Worm (Caenorhabditis elegans) whole organism, dauer: ENCODE data around the gene flp-15.

ENCODE experiments used
- unc-62 ChIP-seq: sonication (generic microtip); optimal IDR thresholded peaks from 2 replicates; lab custom pipeline; 2017; ENCODE audit warnings: missing biosample characterization, missing genetic modification reagents, missing genetic modification characterization

flp-15 gene

DNA sequence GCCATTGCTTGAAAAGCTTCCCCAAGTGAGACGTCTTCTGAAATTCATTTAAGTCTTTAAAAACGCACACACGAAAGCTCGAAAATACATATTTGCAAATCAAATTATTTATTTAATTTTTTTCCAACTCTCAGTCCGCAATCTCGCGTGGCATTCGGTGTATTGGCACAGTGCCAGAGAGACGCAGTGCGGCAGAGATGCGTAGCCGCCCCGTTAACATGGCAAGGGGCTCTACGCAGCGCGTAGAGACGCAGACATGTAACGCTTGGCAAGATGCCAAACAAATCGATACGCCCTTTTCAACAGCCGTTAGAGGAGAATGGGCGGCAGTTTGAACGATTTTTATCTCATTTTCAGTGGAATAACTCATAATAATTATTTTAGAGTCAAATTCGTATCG lies 24.1 kb downstream of the flp-15 start, which contains the start of the genes drr-2 and set-16:
TSS of gene drr-2 (minus strand) at position 37 of the 400 bp plus-strand sequence.
TSS of gene set-16 (plus strand) at position 383 of the 400 bp plus-strand sequence.
- peak; percentile 42 for TF ChIP-seq unc-62 (GFP tag; lab: Kevin White, UChicago)

DNA sequence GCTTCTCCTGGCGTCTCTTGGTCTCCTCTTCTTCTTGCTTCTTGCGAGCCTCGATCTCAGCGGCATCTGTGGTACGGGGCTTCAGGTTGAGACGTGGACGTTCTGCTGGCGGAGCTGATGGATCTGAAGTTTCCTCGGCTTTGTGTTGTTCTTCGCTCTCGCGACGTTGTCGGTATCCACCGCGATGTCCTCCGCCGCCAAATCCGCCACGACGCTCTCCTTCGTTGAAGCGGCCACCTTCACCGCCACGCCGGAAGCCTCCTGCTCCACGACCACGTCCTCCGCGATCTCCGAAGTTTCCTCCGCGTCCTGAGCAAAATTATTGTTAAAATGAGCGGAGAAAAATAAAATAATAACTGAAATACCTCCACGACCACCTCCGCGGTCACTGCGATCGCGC lies 24.9 kb downstream of the flp-15 start:
- TF ChIP-seq unc-62 (GFP tag; lab: Kevin White, UChicago) = no peak

DNA sequence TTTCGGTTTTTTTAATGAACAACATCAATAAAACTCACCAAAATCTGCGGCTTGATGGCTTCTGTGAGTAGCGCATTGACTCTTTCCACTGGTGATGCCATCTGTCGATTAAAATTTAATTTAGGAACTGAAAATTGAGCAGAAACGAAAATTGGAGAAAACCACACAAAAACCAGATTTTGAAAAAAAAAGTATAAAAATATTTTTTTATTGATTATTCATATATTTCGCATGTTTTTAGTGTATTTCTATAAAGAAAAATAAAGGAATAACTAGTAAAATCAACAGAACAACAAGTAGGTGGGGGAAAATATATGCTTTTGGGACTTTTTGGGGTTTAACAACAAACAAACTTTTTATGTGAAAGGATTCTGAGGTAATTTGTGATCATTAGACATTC lies 25.4 kb downstream of the flp-15 start, which contains the start of gene T12D8.10:
TSS of gene T12D8.10 (minus strand) at position 101 of the 400 bp plus-strand sequence.
- TF ChIP-seq unc-62 (GFP tag; lab: Kevin White, UChicago) = no peak

DNA sequence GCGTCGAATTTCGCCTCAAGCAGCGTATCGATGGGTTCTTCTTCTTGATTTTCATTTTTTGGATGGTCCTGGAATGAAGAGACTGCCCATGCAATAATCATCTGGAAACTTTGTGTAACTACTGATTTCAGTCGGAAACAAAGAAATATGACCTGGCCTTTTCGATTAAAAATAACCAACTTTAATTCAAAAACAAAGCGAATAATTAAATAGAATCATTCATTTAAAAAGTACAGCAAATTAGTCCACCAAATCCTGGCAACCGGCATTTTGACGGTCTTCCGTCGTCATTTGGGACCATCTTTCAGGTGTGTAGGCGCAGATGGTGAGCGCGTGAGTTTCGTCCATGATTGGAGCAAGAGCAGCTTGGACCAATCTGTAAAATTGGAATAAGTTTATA lies 26.1 kb downstream of the flp-15 start, which contains the start of gene acbp-5:
TSS of gene acbp-5 (minus strand) at position 101 of the 400 bp plus-strand sequence.
- TF ChIP-seq unc-62 (GFP tag; lab: Kevin White, UChicago) = no peak

DNA sequence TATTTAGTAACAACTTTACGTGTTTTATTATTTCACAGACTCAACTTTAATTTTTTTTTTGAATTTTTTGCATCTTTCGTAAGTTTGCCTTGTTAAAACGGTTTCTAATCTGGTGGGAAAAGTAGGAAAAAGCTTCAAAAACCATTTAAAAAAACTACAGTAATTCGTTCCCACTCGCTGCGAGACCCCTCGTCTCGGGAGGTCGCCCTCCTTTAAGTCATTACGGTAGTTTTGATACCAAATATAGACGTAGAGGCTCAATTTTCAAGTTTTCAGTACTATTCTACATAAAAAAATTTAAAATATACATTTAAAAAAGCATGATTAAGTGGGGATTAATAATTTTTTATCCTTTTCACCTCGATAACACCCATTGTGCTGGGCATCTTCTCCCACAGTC lies 26.8 kb downstream of the flp-15 start:
- TF ChIP-seq unc-62 (GFP tag; lab: Kevin White, UChicago) = no peak

DNA sequence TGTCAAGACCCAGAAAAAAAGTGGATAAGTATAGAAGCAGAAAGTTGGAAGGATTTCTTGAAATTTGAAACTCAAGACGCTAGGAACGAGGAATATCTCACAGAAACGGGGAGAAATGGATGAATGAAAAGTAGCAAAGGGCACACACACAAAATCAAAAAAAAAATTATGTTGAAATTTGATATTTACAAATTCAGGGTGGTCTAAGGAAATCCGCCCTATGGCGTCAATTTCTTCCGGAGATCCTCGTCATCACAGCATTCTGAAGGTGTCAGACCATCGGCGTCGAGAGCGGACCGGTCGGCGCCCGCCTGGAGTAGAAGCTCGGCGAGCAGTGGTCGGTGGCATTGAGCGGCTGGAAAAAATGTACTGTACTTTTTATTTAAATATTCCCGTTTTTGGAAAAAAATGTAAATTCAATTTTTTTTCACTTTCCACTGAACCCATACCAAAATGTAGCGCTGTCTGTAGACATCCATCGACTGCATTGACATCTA lies 27.6 kb downstream of the flp-15 start:
- TF ChIP-seq unc-62 (GFP tag; lab: Kevin White, UChicago) = no peak

DNA sequence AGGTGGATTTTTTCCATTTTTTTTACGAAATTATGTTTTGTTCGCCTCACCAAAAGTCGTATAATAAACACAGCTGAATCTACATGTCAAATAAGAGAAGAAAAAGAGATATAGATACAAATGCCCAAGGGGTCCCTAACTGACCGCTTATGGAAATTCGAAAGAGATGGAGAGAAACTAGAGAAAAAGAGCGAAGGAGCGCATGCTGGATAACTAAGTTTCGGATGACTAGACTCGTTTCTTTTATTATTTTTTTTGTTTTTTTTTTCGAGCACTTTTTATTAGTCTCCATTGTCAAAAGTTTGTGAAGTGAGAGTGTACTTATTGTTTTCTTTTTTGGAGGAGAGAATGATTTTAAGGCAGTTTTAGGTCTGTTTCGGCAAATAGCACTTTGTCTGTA lies 30.0 kb downstream of the flp-15 start:
- no peak for TF ChIP-seq unc-62 (GFP tag; lab: Kevin White, UChicago)

DNA sequence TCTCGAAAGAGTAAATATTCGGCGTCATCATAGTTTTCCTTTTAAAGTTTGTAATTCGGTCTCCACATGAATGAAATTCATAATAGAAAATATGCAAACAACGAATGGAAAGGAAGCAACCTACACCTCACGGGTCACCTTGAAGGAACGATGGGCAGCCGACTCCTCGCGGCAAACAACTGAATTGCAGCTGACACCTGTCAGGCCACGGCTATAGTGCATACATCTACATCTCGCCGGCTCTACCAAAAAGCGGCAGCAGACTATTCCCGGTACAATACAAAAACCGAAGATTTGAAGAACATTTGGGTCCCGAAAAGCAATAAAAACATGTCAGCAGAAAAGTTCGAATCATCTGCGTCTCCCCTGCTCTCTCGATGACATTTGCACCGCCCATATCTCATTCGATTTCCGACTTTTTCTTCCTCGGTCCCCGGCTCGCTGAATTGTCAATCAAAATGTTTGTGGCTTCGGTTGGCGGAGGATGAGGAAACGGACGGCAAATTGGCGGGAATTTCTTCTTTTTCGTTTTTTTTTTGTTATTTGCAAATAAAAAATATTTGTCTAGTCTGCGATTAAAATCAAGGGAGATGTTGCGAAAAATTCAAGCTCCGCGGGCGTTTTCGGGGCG lies 31.8 kb downstream of the flp-15 start:
- no peak for TF ChIP-seq unc-62 (GFP tag; lab: Kevin White, UChicago)

DNA sequence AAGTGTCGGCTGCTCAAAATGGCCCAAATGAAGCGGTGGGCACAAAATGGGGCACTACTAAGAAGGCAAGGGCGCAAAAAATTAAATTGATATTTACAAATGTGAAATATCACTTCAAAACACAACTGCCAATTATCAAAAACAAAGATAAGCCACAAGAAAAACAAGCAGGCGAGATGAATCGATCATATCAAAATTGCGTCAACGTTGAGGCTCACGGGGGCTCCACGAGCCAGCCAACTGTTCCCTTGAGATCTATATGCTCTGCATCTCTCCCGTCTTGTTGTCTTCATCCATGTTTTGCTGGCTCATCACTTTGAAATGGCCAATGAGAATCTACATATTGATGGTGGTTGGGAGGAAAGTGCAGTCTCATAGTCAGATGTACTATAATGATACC lies 32.4 kb downstream of the flp-15 start:
- TF ChIP-seq unc-62 (GFP tag; lab: Kevin White, UChicago) = no peak

DNA sequence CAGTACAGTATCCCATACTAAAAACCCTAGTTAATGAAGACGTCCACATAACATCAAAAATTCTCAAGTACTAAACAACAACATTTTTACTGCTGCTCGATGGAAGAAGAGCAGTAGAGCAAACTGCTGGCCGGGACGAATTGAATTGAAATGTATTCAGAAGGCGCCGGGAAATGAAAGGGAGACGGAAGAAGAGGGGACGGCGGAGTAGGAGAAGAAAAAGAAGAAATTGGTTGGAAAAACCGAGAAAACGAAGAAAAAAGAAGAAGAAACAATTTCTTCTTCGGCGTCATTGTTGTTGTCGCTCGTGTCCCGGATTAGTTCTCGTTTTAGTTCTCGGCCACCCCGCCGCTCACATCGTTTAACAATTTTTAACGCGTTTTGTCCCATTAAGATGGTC lies 33.8 kb downstream of the flp-15 start:
- TF ChIP-seq unc-62 (GFP tag; lab: Kevin White, UChicago) = no peak

DNA sequence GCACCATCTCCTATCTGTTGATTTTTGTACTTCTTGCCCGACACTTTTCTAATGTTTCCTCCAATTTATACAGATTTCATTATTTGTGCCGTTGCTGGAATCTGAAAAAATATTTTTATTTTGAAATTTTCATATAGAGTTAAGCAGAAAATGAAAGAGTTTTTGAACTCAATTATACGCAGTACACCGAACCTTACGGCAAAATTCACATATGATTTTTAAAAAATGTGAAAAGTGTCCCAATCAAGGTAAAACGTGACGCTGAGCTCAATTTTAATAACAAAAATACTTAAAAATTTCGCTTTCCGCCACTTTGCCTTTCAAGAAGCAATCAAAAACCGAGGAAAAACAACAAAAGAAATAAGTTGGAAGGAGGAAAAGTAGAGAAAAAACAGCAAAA lies 36.9 kb downstream of the flp-15 start, which contains the start of gene arrd-17:
TSS of gene arrd-17 (minus strand) at position 101 of the 400 bp plus-strand sequence.
- TF ChIP-seq unc-62 (GFP tag; lab: Kevin White, UChicago) = no peak

DNA sequence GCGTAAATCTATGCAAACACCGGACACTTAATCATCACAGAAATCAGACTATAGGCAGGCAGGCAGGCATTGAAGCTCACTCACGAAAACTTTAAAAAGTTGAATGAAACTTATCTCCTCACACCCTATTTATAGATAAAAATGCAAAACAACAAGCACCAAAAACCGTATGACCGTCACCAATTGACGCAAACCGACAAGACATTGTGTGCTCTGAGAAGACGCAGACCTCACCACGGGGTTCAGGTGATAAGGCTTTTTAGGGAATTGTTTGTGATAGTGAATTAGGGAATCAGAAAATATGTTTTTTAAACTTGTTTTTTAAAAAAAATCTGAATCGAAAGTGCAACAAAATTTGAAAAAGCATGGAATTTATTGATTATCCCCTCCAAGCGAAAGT lies 40.9 kb downstream of the flp-15 start, which contains the start of gene T12D8.5:
TSS of gene T12D8.5 (minus strand) at position 95 of the 400 bp plus-strand sequence.
- TF ChIP-seq unc-62 (GFP tag; lab: Kevin White, UChicago) = no peak

DNA sequence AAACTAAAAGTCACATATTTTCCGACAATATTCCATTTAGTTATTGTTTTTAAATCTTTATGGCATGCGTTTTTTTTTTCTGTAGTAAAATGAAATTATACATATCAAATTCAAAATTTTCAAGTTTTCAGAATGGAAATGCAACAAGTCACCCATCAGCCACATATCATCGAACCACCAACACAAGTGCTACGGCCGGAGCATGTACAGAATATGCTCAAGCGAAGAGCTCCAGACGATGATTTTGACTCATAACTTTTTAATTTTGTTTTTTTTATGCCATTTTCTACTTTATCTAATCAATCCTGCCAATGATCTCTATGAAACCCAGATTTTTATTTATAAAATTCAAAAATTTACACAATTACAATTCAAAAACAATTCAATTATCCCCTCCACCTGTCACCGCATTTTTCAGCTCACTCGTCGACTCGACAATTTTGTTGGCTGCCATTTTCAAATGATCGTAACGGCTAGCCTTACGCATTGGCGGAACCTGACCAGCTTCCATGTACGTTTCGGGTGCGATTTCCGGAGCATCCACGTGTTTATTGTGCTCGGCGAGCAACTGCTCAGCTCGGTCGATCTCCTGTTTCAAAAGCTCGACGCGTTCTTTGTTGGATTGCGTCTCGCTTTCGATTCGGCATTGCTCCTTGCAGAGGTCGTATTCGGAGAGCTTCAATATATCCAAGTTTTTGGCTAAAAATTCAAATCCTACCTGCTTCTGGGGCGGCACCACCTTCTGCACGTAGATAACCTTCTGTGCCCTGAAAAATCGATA lies 41.8 kb downstream of the flp-15 start:
- TF ChIP-seq unc-62 (GFP tag; lab: Kevin White, UChicago) = no peak

DNA sequence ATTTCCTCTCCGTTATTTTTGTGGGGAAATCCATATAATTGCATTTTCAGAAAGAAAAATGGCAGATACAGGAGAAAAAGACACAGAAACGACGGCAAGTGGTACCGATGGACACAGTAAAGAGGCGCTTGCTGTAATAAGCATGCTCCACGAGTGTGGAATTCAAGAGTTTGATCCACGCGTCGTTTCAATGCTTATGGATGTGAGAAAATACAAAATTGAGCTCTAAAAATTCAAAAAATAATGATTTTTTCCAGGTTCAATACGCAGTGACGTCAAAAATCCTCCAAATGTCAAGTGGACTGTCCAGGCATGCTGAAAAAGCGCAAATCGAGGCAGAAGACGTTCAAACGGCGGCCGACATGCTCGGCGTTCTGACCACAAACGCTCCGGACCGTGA lies 43.4 kb downstream of the flp-15 start, which contains the start of gene taf-9:
TSS of gene taf-9 (plus strand) at position 51 of the 400 bp plus-strand sequence.
- TF ChIP-seq unc-62 (GFP tag; lab: Kevin White, UChicago) = no peak

DNA sequence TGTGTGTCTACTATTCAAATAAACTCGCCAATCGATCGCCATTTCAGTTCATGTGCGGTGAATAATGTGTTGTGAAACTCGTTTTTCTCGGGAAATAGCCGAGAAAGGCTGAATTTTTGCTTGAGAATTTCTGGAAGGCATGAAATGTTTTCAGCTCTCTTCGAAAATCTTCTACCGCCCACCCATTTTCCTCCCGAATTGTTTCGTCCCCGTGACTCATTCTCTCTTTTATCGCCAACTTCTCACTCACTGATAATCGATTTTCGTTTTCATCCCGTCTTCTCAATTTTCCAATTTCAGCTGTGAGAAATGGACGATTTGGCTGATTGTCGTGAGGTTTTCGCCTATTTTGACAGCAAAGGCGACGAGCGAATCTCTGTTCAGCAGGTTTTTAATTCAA lies 44.6 kb downstream of the flp-15 start, which contains the start of gene mlc-5:
TSS of gene mlc-5 (plus strand) at position 301 of the 400 bp plus-strand sequence.
- no peak for TF ChIP-seq unc-62 (GFP tag; lab: Kevin White, UChicago)

DNA sequence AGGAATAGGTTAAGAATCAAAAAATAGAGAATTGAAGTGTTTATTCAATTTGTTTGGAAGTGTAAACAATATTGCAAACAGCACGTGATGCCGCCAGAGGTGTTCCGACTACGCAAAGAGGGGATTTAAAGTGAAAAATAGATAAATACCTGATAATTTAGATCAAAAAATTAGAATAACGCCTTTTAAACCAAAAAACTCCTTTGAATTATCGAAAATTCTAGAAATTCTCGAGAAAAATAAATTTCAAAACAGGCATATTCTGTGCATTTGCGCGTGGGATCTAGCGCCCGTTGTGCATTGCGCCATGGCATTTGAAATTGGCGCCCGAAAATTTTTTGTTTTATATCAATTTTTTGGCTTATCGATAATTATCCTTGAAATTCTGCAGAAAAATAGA lies 45.4 kb downstream of the flp-15 start, which contains the start of gene hip-1:
TSS of gene hip-1 (minus strand) at position 225 of the 400 bp plus-strand sequence.
- TF ChIP-seq unc-62 (GFP tag; lab: Kevin White, UChicago) = no peak
